Worm (Caenorhabditis elegans): Measurements from ENCODE around the gene srh-241.

ce11 chrV:2913948-2914347 lies 44.5 kb upstream of the srh-241 start, which contains the start of gene srh-146:
- TF ChIP-seq hmg-4 (GFP tag; optimal IDR thresholded peaks at IDR 0.05): no peak
- no peak for TF ChIP-seq pes-1 (GFP tag; IDR thresholded peaks at IDR 0.05)

All from whole organism, early embryonic.